Worm (Caenorhabditis elegans) whole organism, L3 larva: Measurements from ENCODE around the gene tbg-1.

Experiments
- R02D3.7 ChIP-seq: fragments of 150-350 bp; optimal IDR thresholded peaks from 2 replicates; lab custom pipeline; 2014; ENCODE audit warnings: missing biosample characterization, missing genetic modification characterization
- ZK546.5 ChIP-seq: sonication (generic microtip); optimal IDR thresholded peaks from 2 replicates; lab custom pipeline; 2017; ENCODE audit warnings: missing biosample characterization, missing genetic modification characterization
- aly-2 ChIP-seq: fragments of 150-350 bp; optimal IDR thresholded peaks from 2 replicates; lab custom pipeline; 2014; ENCODE audit warnings: missing biosample characterization, missing genetic modification characterization
- lin-15B ChIP-seq: fragments of 150-350 bp; optimal IDR thresholded peaks from 2 replicates; lab custom pipeline; 2014; ENCODE audit warnings: missing biosample characterization, missing genetic modification characterization
- nhr-25 ChIP-seq: sonication (generic microtip); optimal IDR thresholded peaks from 2 replicates; lab custom pipeline; 2017; ENCODE audit warnings: missing biosample characterization, missing genetic modification characterization
- unc-39 ChIP-seq: sonication (generic microtip); optimal IDR thresholded peaks from 4 replicates; lab custom pipeline; 2017; ENCODE audit warnings: missing biosample characterization, missing genetic modification characterization
- ztf-4 ChIP-seq: fragments of 150-350 bp; optimal IDR thresholded peaks from 2 replicates; lab custom pipeline; 2014; ENCODE audit warnings: missing biosample characterization, missing genetic modification characterization

- TF ChIP-seq aly-2 (tag; lab: Kevin White, UChicago) (no peak), R02D3.7 (tag; lab: Kevin White, UChicago) (no peak), ztf-4 (tag; lab: Kevin White, UChicago) (no peak), nhr-25 (tag; lab: Kevin White, UChicago) (no peak), ZK546.5 (no peak), unc-39 (tag; lab: Kevin White, UChicago) (no peak), lin-15B (no peak)
Observed at ce11 chrIII:9629054-9629453, at the start of gene tbg-1.
